Worm (Caenorhabditis elegans): ENCODE results near the gene efa-6.

The efa-6 gene

DNA sequence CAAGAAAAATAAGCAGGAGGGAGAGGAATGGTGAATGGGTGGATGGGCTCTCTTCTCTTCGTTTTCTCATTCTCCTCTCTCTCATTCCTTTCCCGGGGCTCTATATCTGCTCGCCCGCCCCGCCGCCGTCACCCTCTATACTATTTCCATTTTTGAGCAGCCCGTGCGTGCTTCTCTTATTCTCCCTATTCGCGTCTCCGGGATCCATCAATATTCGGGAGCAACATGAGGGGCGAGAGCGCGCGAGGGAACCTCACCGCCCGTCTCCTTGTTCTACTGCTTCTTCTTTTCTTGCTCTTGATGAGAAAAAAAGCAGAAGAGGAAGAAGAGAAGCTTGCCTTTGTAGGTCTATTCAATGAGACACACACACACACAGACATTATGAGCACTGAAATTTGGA, 30.4 kb downstream of the efa-6 start (continued):
- TF ChIP-seq unc-86 (tag; optimal IDR thresholded peaks at IDR 0.05) (peak; percentile 36), lin-13 (GFP tag; optimal IDR thresholded peaks at IDR 0.05) (no peak), C16A3.4 (tag; optimal IDR thresholded peaks at IDR 0.05) (no peak), zag-1 (tag; optimal IDR thresholded peaks at IDR 0.05) (no peak), nhr-76 (tag; optimal IDR thresholded peaks at IDR 0.05) (no peak), nhr-12 (tag; optimal IDR thresholded peaks at IDR 0.05) (no peak), blmp-1 (tag; optimal IDR thresholded peaks at IDR 0.05) (no peak), fkh-8 (tag; optimal IDR thresholded peaks at IDR 0.05) (peak; percentile 65), ama-1 (optimal IDR thresholded peaks at IDR 0.05) (no peak), zip-4 (GFP tag; optimal IDR thresholded peaks at IDR 0.05) (no peak), lin-39 (tag; optimal IDR thresholded peaks at IDR 0.05) (no peak), egl-13 (tag; optimal IDR thresholded peaks at IDR 0.05) (no peak), efl-3 (GFP tag; optimal IDR thresholded peaks at IDR 0.05) (no peak), pax-3 (tag; optimal IDR thresholded peaks at IDR 0.05) (no peak), unc-62 (GFP tag; optimal IDR thresholded peaks at IDR 0.05) (no peak), pqm-1 (tag; optimal IDR thresholded peaks at IDR 0.05) (no peak), unc-130 (tag; optimal IDR thresholded peaks at IDR 0.05) (no peak), skn-1 (tag; optimal IDR thresholded peaks at IDR 0.05) (no peak), irx-1 (tag; optimal IDR thresholded peaks at IDR 0.05) (no peak), nhr-77 (tag; optimal IDR thresholded peaks at IDR 0.05) (no peak), nhr-19 (GFP tag; conservative IDR thresholded peaks at IDR 0.05) (no peak), C04F5.9 (tag; optimal IDR thresholded peaks at IDR 0.05) (no peak), snu-23 (GFP tag; optimal IDR thresholded peaks at IDR 0.05) (peak; percentile 19), ceh-82 (tag; optimal IDR thresholded peaks at IDR 0.05) (peak in 1 of 3 experiments; percentile 45), jun-1 (tag; optimal IDR thresholded peaks at IDR 0.05) (no peak), aly-2 (tag; optimal IDR thresholded peaks at IDR 0.05) (no peak), sptf-1 (tag; optimal IDR thresholded peaks at IDR 0.05) (no peak), dsc-1 (tag; optimal IDR thresholded peaks at IDR 0.05) (no peak), nhr-84 (tag; optimal IDR thresholded peaks at IDR 0.05) (no peak)

DNA sequence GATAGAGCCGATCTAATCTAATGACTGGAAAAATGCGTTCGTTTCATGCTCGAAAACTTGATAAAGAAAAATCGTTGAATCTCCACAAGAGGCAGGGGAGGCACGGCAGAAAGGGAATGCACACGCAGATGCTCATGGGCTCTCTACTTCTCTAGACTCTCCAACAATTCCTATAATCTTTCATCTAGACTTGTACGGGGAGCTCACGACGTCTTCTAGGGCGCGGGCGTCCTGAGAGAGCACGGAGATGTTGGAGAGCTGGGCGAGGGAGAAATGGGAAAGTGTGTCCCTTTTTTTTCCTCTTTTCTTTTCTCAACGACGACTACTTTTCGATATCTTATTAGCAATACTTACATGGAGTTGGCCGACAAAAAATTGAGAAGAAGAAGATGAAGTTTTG, 31.3 kb downstream of the efa-6 start:
- TF ChIP-seq alr-1 (tag; optimal IDR thresholded peaks at IDR 0.05; ENCODE audit: borderline replicate concordance) (no peak), lin-14 (GFP tag; optimal IDR thresholded peaks at IDR 0.05) (peak; percentile 74), blmp-1 (tag; optimal IDR thresholded peaks at IDR 0.05) (no peak), nhr-77 (tag; optimal IDR thresholded peaks at IDR 0.05) (no peak), mep-1 (tag; optimal IDR thresholded peaks at IDR 0.05) (no peak), fkh-8 (tag; optimal IDR thresholded peaks at IDR 0.05) (peak; percentile 37), ceh-82 (tag; optimal IDR thresholded peaks at IDR 0.05) (peak in 1 of 3 experiments; percentile 19), swsn-7 (tag; optimal IDR thresholded peaks at IDR 0.05) (peak; percentile 27), nhr-19 (GFP tag; conservative IDR thresholded peaks at IDR 0.05) (no peak), nhr-47 (tag; optimal IDR thresholded peaks at IDR 0.05) (peak; percentile 14), C04F5.9 (tag; optimal IDR thresholded peaks at IDR 0.05) (no peak), zag-1 (tag; optimal IDR thresholded peaks at IDR 0.05) (no peak), unc-98 (GFP tag; IDR thresholded peaks at IDR 0.05) (no peak), sox-4 (tag; optimal IDR thresholded peaks at IDR 0.05) (no peak), unc-62 (GFP tag; optimal IDR thresholded peaks at IDR 0.05) (no peak), efl-3 (GFP tag; optimal IDR thresholded peaks at IDR 0.05) (no peak), mdl-1 (tag; optimal IDR thresholded peaks at IDR 0.05) (no peak), rnt-1 (tag; optimal IDR thresholded peaks at IDR 0.05) (peak; percentile 9), nhr-85 (tag) (peak; percentile 19), lin-35 (GFP tag; optimal IDR thresholded peaks at IDR 0.05) (peak in 1 of 2 experiments; percentile 14), efl-1 (optimal IDR thresholded peaks at IDR 0.05) (no peak), efl-1 (GFP tag; optimal IDR thresholded peaks at IDR 0.05 in 1 of 2) (no peak), elt-2 (tag; optimal IDR thresholded peaks at IDR 0.05) (no peak), mab-9 (GFP tag; IDR thresholded peaks at IDR 0.05) (no peak), fkh-10 (GFP tag; optimal IDR thresholded peaks at IDR 0.05) (peak; percentile 11), ceh-63 (GFP tag; optimal IDR thresholded peaks at IDR 0.05) (no peak)
